Fruit fly (Drosophila melanogaster) whole organism, embryonic: ENCODE measurements around the gene gkt.
A peak's percentile ranks its signal among the peaks of the same experiment; 100 is the strongest.

Experiments used
- Asciz ChIP-seq: fragments of 200-800 bp; sonication (Bioruptor generic); optimal IDR thresholded peaks from 2 replicates; lab custom pipeline; 2017; ENCODE audit warnings: missing biosample characterization, mild to moderate bottlenecking, missing genetic modification characterization, missing genetic modification reagents
- Atf-2 ChIP-seq: fragments of 200-800 bp; sonication (Bioruptor generic); optimal IDR thresholded peaks from 2 replicates; lab custom pipeline; 2016; ENCODE audit warnings: missing biosample characterization, missing genetic modification characterization
- B-H2 ChIP-seq: fragments of 200-800 bp; sonication (Bioruptor generic); optimal IDR thresholded peaks from 2 replicates; lab custom pipeline; 2018; ENCODE audit warnings: missing biosample characterization, mild to moderate bottlenecking, missing genetic modification characterization
- CG11398 ChIP-seq: fragments of 200-800 bp; sonication (Bioruptor generic); optimal IDR thresholded peaks from 2 replicates; lab custom pipeline; 2016; ENCODE audit warnings: missing biosample characterization, missing genetic modification characterization
- CG11696 ChIP-seq: fragments of 200-800 bp; sonication (Bioruptor generic); IDR thresholded peaks from 2 replicates; pipeline ENCODE4 v1.3.6; 2022; ENCODE audit warnings: missing biosample characterization, missing genetic modification characterization
- CG12391 ChIP-seq: fragments of 200-800 bp; sonication (Bioruptor generic); optimal IDR thresholded peaks from 3 replicates; lab custom pipeline; 2018; ENCODE audit warnings: missing biosample characterization, mild to moderate bottlenecking, missing genetic modification characterization, moderate library complexity
- CG12769 ChIP-seq: fragments of 200-800 bp; sonication (Bioruptor generic); optimal IDR thresholded peaks from 2 replicates; lab custom pipeline; 2019; ENCODE audit warnings: missing biosample characterization, mild to moderate bottlenecking, missing genetic modification characterization, moderate library complexity
- CG2202 ChIP-seq: fragments of 200-800 bp; sonication (Bioruptor generic); optimal IDR thresholded peaks from 2 replicates; lab custom pipeline; 2018; ENCODE audit warnings: missing biosample characterization, mild to moderate bottlenecking, missing genetic modification characterization
- CG30431 ChIP-seq: fragments of 200-800 bp; sonication (Bioruptor generic); optimal IDR thresholded peaks from 2 replicates; lab custom pipeline; 2017; ENCODE audit warnings: missing biosample characterization, missing genetic modification characterization
- CG4360 ChIP-seq: fragments of 200-800 bp; sonication (Bioruptor generic); IDR thresholded peaks from 2 replicates; pipeline ENCODE4 v1.3.6; 2022; ENCODE audit warnings: missing biosample characterization, missing genetic modification characterization
- CG7271 ChIP-seq: fragments of 200-800 bp; sonication (Bioruptor generic); optimal IDR thresholded peaks from 2 replicates; lab custom pipeline; 2018; ENCODE audit warnings: missing biosample characterization, mild to moderate bottlenecking, missing genetic modification characterization, moderate library complexity
- CG7928 ChIP-seq: fragments of 200-800 bp; sonication (Bioruptor generic); optimal IDR thresholded peaks from 2 replicates; lab custom pipeline; 2017; ENCODE audit warnings: missing biosample characterization, mild to moderate bottlenecking, missing genetic modification characterization
- CG8089 ChIP-seq: fragments of 200-800 bp; sonication (Bioruptor generic); optimal IDR thresholded peaks from 3 replicates; lab custom pipeline; 2016; ENCODE audit warnings: missing biosample characterization, missing genetic modification characterization
- CG9876 ChIP-seq: fragments of 200-800 bp; sonication (Bioruptor generic); optimal IDR thresholded peaks from 2 replicates; lab custom pipeline; 2016; ENCODE audit warnings: missing biosample characterization, missing genetic modification characterization
- CTCF ChIP-seq: fragments of 200-800 bp; sonication (Bioruptor generic); optimal IDR thresholded peaks from 2 replicates; lab custom pipeline; 2017; ENCODE audit warnings: missing biosample characterization, mild to moderate bottlenecking, missing genetic modification characterization, moderate library complexity
- Chrac-16 ChIP-seq: fragments of 200-800 bp; sonication (Bioruptor generic); optimal IDR thresholded peaks from 3 replicates; lab custom pipeline; 2016; ENCODE audit warnings: missing biosample characterization, missing genetic modification characterization
- Dip3 ChIP-seq: fragments of 200-800 bp; sonication (Bioruptor generic); optimal IDR thresholded peaks from 3 replicates; lab custom pipeline; 2016; ENCODE audit warnings: missing biosample characterization, missing genetic modification characterization
- Hr3 ChIP-seq: fragments of 200-800 bp; sonication (Bioruptor generic); optimal IDR thresholded peaks from 3 replicates; lab custom pipeline; 2016; ENCODE audit warnings: missing biosample characterization, missing genetic modification characterization
- Neu2 ChIP-seq: fragments of 200-800 bp; sonication (Bioruptor generic); optimal IDR thresholded peaks from 3 replicates; lab custom pipeline; 2016; ENCODE audit warnings: missing biosample characterization, missing genetic modification characterization, borderline replicate concordance
- Nf-YC ChIP-seq: fragments of 200-800 bp; optimal IDR thresholded peaks from 3 replicates; lab custom pipeline; 2019; ENCODE audit warnings: missing biosample characterization, mild to moderate bottlenecking, missing genetic modification characterization, moderate library complexity
- Sry-β ChIP-seq: fragments of 200-800 bp; sonication (Bioruptor generic); optimal IDR thresholded peaks from 2 replicates; lab custom pipeline; 2018; ENCODE audit warnings: missing biosample characterization, mild to moderate bottlenecking, missing genetic modification characterization, moderate library complexity
- TFAM ChIP-seq: fragments of 200-800 bp; sonication (Bioruptor generic); optimal IDR thresholded peaks from 2 replicates; lab custom pipeline; 2017; ENCODE audit warnings: missing biosample characterization, missing genetic modification characterization, inconsistent platforms
- Tbp ChIP-seq: fragments of >200 bp; optimal IDR thresholded peaks from 2 replicates; lab custom pipeline; 2018; ENCODE audit warnings: missing biosample characterization, missing genetic modification characterization
- ab ChIP-seq: fragments of 200-800 bp; sonication (Bioruptor generic); optimal IDR thresholded peaks from 2 replicates; lab custom pipeline; 2016; ENCODE audit warnings: missing biosample characterization, missing genetic modification characterization
- amos ChIP-seq: fragments of 200-800 bp; sonication (Bioruptor generic); IDR thresholded peaks from 2 replicates; pipeline ENCODE4 v1.3.6; 2022; ENCODE audit warnings: missing biosample characterization, missing genetic modification characterization; ENCODE audit not compliant: partially characterized antibody
- bowl ChIP-seq: fragments of 200-800 bp; sonication (Bioruptor generic); IDR thresholded peaks from 2 replicates; pipeline ENCODE4 v1.3.6; 2022; ENCODE audit warnings: missing biosample characterization, missing genetic modification characterization
- crol ChIP-seq: fragments of 200-800 bp; sonication (Bioruptor generic); IDR thresholded peaks from 2 replicates; pipeline ENCODE4 v1.3.6; 2022; ENCODE audit warnings: missing biosample characterization, missing genetic modification characterization
- gem ChIP-seq: fragments of 200-800 bp; sonication (Bioruptor generic); optimal IDR thresholded peaks from 2 replicates; lab custom pipeline; 2019; ENCODE audit warnings: missing biosample characterization, mild to moderate bottlenecking, missing genetic modification characterization, moderate library complexity
- h ChIP-seq: fragments of >200 bp; optimal IDR thresholded peaks from 2 replicates; lab custom pipeline; 2017
- hbn ChIP-seq: fragments of 200-800 bp; sonication (Bioruptor generic); IDR thresholded peaks from 2 replicates; pipeline ENCODE4 v1.3.6; 2022; ENCODE audit warnings: missing biosample characterization, missing genetic modification characterization; ENCODE audit not compliant: partially characterized antibody
- hkb ChIP-seq, 2 experiments: fragments of 200-800 bp in 1 of 2; fragments of >200 bp in 1 of 2; sonication (Bioruptor generic) in 1 of 2; IDR thresholded peaks in 1 of 2; optimal IDR thresholded peaks in 1 of 2; 2 replicates each; pipeline versions ENCODE4 v1.3.6 to Lab custom; 2017 to 2022; ENCODE audit warnings: missing biosample characterization in 1 of 2, missing genetic modification characterization in 1 of 2
- inv ChIP-seq: fragments of 200-800 bp; sonication (Bioruptor generic); IDR thresholded peaks from 2 replicates; pipeline ENCODE4 v1.3.6; 2022; ENCODE audit warnings: missing biosample characterization, missing genetic modification characterization; ENCODE audit not compliant: partially characterized antibody
- jing ChIP-seq: fragments of 200-800 bp; sonication (Bioruptor generic); optimal IDR thresholded peaks from 2 replicates; lab custom pipeline; 2018; ENCODE audit warnings: missing biosample characterization, mild to moderate bottlenecking, missing genetic modification characterization
- kah ChIP-seq: fragments of 200-800 bp; sonication (Bioruptor generic); optimal IDR thresholded peaks from 2 replicates; lab custom pipeline; 2018; ENCODE audit warnings: missing biosample characterization, mild to moderate bottlenecking, missing genetic modification characterization
- kay ChIP-seq: fragments of 200-800 bp; sonication (Bioruptor generic); optimal IDR thresholded peaks from 2 replicates; lab custom pipeline; 2016; ENCODE audit warnings: missing biosample characterization, missing genetic modification characterization
- lbe ChIP-seq: fragments of 200-800 bp; sonication (Bioruptor generic); optimal IDR thresholded peaks from 2 replicates; lab custom pipeline; 2016; ENCODE audit warnings: missing biosample characterization, mild to moderate bottlenecking, missing genetic modification characterization
- lilli ChIP-seq: fragments of 200-800 bp; sonication (Bioruptor generic); optimal IDR thresholded peaks from 3 replicates; lab custom pipeline; 2016; ENCODE audit warnings: missing biosample characterization, missing genetic modification characterization
- mirr ChIP-seq: fragments of 200-800 bp; sonication (Bioruptor generic); optimal IDR thresholded peaks from 3 replicates; lab custom pipeline; 2018; ENCODE audit warnings: missing biosample characterization, mild to moderate bottlenecking, missing genetic modification characterization
- nau ChIP-seq: fragments of 200-800 bp; sonication (Bioruptor generic); optimal IDR thresholded peaks from 3 replicates; lab custom pipeline; 2017; ENCODE audit warnings: missing biosample characterization, mild to moderate bottlenecking, missing genetic modification characterization, missing genetic modification reagents
- otp ChIP-seq: fragments of 200-800 bp; sonication (Bioruptor generic); IDR thresholded peaks from 3 replicates; pipeline ENCODE4, ENCODE4 v1.3.6; 2022; ENCODE audit warnings: missing biosample characterization, missing genetic modification characterization
- run ChIP-seq: fragments of 200-800 bp; sonication (Bioruptor generic); optimal IDR thresholded peaks from 3 replicates; lab custom pipeline; 2018; ENCODE audit warnings: missing biosample characterization, mild to moderate bottlenecking, missing genetic modification characterization
- sc ChIP-seq, 3 experiments: fragments of >200 bp in 2 of 3; fragments of 200-800 bp in 1 of 3; sonication (Bioruptor generic) in 1 of 3; optimal IDR thresholded peaks; 2 replicates in 2 of 3; 3 replicates in 1 of 3; lab custom pipeline; 2017; ENCODE audit warnings: mild to moderate bottlenecking in 1 of 3, missing biosample characterization in 1 of 3, missing genetic modification characterization in 1 of 3, missing genetic modification reagents in 1 of 3
- schlank ChIP-seq: fragments of 200-800 bp; sonication (Bioruptor generic); optimal IDR thresholded peaks from 2 replicates; lab custom pipeline; 2018; ENCODE audit warnings: missing biosample characterization, mild to moderate bottlenecking, missing genetic modification characterization
- so ChIP-seq: fragments of 200-800 bp; sonication (Bioruptor generic); IDR thresholded peaks from 3 replicates; pipeline ENCODE4 v1.3.6; 2022; ENCODE audit warnings: missing biosample characterization, missing genetic modification characterization
- tgo ChIP-seq: fragments of 200-800 bp; sonication (Bioruptor generic); IDR thresholded peaks from 3 replicates; pipeline ENCODE4 v1.3.6; 2022; ENCODE audit warnings: missing biosample characterization, missing genetic modification characterization
- tio ChIP-seq: fragments of 200-800 bp; sonication (Bioruptor generic); optimal IDR thresholded peaks from 2 replicates; lab custom pipeline; 2017; ENCODE audit warnings: missing biosample characterization, missing genetic modification characterization, inconsistent platforms
- ttk ChIP-seq: fragments of 200-800 bp; sonication (Bioruptor generic); IDR thresholded peaks from 2 replicates; pipeline ENCODE4 v2.1.2; 2022; ENCODE audit warnings: missing biosample characterization, missing genetic modification characterization
- usp ChIP-seq: fragments of >200 bp; optimal IDR thresholded peaks from 2 replicates; lab custom pipeline; 2017; ENCODE audit warnings: missing biosample characterization, missing genetic modification characterization
- yki ChIP-seq: fragments of >200 bp; optimal IDR thresholded peaks from 3 replicates; lab custom pipeline; 2018
- zen ChIP-seq: fragments of 200-800 bp; sonication (Bioruptor generic); optimal IDR thresholded peaks from 3 replicates; lab custom pipeline; 2018; ENCODE audit warnings: missing biosample characterization, mild to moderate bottlenecking, missing genetic modification characterization, moderate library complexity

gkt gene

DNA sequence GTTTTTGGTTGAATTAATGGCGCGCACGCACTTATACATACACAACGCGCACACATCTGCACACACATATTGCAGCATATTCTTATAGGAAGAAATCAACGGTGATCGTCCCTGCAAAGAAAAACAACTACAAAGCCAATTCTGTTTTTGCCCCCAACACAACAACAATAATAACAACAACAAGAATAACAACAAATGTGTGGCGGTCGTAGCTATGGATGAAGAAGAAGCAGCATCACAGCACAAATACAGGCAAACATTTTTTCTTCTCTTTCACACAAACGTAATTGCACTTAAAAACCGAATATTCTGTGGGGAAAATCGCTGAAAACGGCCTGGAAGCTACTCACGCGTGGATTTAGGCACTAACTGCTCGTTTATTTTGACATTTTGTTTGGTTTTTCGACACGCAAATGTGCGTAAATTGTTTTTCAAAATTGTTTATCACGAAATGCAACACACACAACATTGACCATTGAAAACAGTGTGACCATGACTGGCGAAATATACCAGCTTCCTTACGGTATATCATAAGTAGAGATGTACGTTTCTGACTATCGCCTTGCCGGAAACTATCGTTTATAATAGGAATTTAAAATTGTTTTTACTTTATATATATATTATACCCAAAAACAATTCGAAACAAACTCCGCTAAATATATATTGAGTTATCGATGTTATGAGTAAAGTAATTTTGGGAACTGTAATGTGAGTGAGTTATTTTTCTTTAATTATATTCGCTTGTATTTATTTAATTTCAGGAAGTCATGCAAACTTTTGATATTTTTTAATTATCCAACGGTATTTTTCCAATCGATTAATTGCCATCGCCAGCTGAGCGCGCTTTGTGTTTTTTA, at the start of gene gkt, which contains the start of gene Mad (continued):
- TF ChIP-seq Dip3 (GFP tag; lab: Kevin White, UChicago) (no peak), CTCF (GFP tag; lab: Kevin White, UChicago) (no peak), amos (GFP tag; lab: Robert Waterston, UW) (peak; percentile 48), Sry-β (GFP tag; lab: Kevin White, UChicago) (no peak), CG8089 (no peak), crol (GFP tag; lab: Robert Waterston, UW) (no peak), run (tag; lab: Kevin White, UChicago) (no peak), nau (no peak), CG7928 (GFP tag; lab: Kevin White, UChicago) (no peak), CG12391 (tag; lab: Kevin White, UChicago) (no peak), yki (no peak), CG4360 (GFP tag; lab: Robert Waterston, UW) (peak; percentile 92), Neu2 (GFP tag; lab: Kevin White, UChicago) (no peak), kay (GFP tag; lab: Kevin White, UChicago) (no peak), B-H2 (no peak), ttk (GFP tag; lab: Robert Waterston, UW) (no peak), hkb (optimal IDR thresholded peaks at IDR 0.05; lab: Kevin White, UChicago) (no peak), hkb (GFP tag; IDR thresholded peaks at IDR 0.05; lab: Robert Waterston, UW) (no peak), Nf-YC (tag; lab: Kevin White, UChicago) (no peak), CG2202 (tag; lab: Kevin White, UChicago) (no peak), CG30431 (GFP tag; lab: Kevin White, UChicago) (no peak), Chrac-16 (GFP tag; lab: Kevin White, UChicago) (no peak), h (lab: Kevin White, UChicago) (no peak), jing (GFP tag; lab: Kevin White, UChicago) (no peak), TFAM (GFP tag; lab: Kevin White, UChicago) (no peak), usp (GFP tag; lab: Kevin White, UChicago) (no peak), gem (tag; lab: Kevin White, UChicago) (peak; percentile 4), hbn (GFP tag; lab: Robert Waterston, UW) (no peak), CG11398 (GFP tag; lab: Kevin White, UChicago) (no peak), CG9876 (GFP tag; lab: Kevin White, UChicago) (no peak), Asciz (GFP tag; lab: Kevin White, UChicago) (no peak), CG11696 (GFP tag; lab: Robert Waterston, UW) (no peak), zen (no peak), lbe (GFP tag; lab: Kevin White, UChicago) (no peak), schlank (tag; lab: Kevin White, UChicago) (no peak), Atf-2 (GFP tag; lab: Kevin White, UChicago) (no peak), so (GFP tag; lab: Robert Waterston, UW) (no peak), Hr3 (GFP tag; lab: Kevin White, UChicago) (no peak), CG12769 (no peak), bowl (GFP tag; lab: Robert Waterston, UW) (no peak), mirr (no peak), tgo (no peak), inv (peak; percentile 52), lilli (GFP tag; lab: Kevin White, UChicago) (no peak), otp (GFP tag; lab: Robert Waterston, UW) (no peak), Tbp (GFP tag; lab: Kevin White, UChicago) (no peak), ab (GFP tag; lab: Kevin White, UChicago) (no peak), tio (GFP tag; lab: Kevin White, UChicago) (no peak), kah (GFP tag; lab: Kevin White, UChicago) (no peak), CG7271 (no peak), sc (optimal IDR thresholded peaks at IDR 0.05; lab: Kevin White, UChicago) (no peak), sc (GFP tag; optimal IDR thresholded peaks at IDR 0.05; lab: Kevin White, UChicago) (no peak)
